Worm (Caenorhabditis elegans): ENCODE data around the gene R04D3.2.

DNA sequence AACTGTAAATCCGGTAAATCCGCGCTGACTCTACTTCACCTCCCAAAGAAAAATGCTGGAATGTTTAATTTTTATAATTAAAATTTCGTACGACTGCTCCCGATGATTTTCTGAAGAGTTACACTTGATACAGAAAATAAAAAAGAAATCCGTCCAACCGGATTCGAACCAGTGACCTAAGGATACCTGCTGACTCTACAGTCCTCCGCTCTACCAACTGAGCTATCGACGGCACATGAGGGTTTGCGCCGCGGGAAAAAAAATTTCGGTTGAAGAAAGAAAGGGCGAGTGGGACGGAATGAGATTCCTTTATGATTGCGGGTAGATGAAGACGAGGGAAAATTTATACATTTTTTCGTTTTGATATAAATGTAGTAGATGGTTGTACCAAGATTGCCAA lies 1.8 kb downstream of the R04D3.2 start:
- TF ChIP-seq him-1 (tag; optimal IDR thresholded peaks at IDR 0.05) (no peak), dao-5 (tag; optimal IDR thresholded peaks at IDR 0.05) (no peak), W03F9.2 (tag; optimal IDR thresholded peaks at IDR 0.05) (no peak)
